Worm (Caenorhabditis elegans): Measurements from ENCODE around the gene C18H7.12.

DNA sequence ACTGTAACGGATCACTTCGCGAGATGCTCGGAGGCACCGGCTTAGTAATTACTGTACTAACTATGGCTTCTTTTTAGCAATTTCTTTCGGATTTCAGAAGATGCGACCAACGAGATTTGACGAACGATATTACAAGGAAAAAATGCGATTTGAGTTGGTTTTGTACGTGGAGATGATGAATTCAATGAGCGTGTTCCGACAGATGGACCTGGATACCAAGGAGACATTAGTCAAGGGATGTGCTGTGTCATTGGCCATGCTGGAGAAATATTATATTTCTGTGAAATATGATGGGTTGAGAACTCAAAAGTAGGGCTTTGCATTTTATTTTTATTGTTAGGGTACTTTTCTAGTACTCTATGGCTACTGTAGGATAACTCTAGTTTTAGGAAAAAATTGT, 43.0 kb upstream of the C18H7.12 start:
- TF ChIP-seq unc-130 (GFP tag; optimal IDR thresholded peaks at IDR 0.05) (no peak), sdz-12 (GFP tag; optimal IDR thresholded peaks at IDR 0.05) (no peak), unc-39 (tag; optimal IDR thresholded peaks at IDR 0.05) (no peak), T26A8.4 (GFP tag; IDR thresholded peaks at IDR 0.05) (no peak), fos-1 (tag; optimal IDR thresholded peaks at IDR 0.05) (no peak), mdl-1 (tag; optimal IDR thresholded peaks at IDR 0.05) (no peak), ztf-11 (tag; optimal IDR thresholded peaks at IDR 0.05) (no peak), nhr-25 (tag; optimal IDR thresholded peaks at IDR 0.05; ENCODE audit: borderline replicate concordance, insufficient read depth) (no peak), lin-13 (GFP tag; optimal IDR thresholded peaks at IDR 0.05) (no peak), dpl-1 (GFP tag; optimal IDR thresholded peaks at IDR 0.05) (no peak)
